Worm (Caenorhabditis elegans): ENCODE results near the gene skr-15.

The skr-15 gene

ce11 chrII:3785756-3786155, 38.2 kb upstream of the skr-15 start:
- TF ChIP-seq tbx-37 (GFP tag; conservative IDR thresholded peaks at IDR 0.05) (no peak), sea-1 (GFP tag; conservative IDR thresholded peaks at IDR 0.05) (no peak)

ce11 chrII:3786538-3786937, 37.4 kb upstream of the skr-15 start:
- no peak for TF ChIP-seq ceh-13 (GFP tag; optimal IDR thresholded peaks at IDR 0.05)

ce11 chrII:3787151-3787550, 36.8 kb upstream of the skr-15 start, which contains the start of gene T24E12.13:
T24E12.13 (plus strand) TSS chrII:3787451.
- TF ChIP-seq hnd-1 (tag; optimal IDR thresholded peaks at IDR 0.05) = no peak
- TF ChIP-seq tbx-11 (GFP tag; IDR thresholded peaks at IDR 0.05) = no peak
- no peak for TF ChIP-seq hmbx-1 (tag; optimal IDR thresholded peaks at IDR 0.05)
- TF ChIP-seq tra-4 (tag; optimal IDR thresholded peaks at IDR 0.05) = no peak
- no peak for TF ChIP-seq F13C5.2 (tag; optimal IDR thresholded peaks at IDR 0.05)
- no peak for TF ChIP-seq tbx-37 (GFP tag; conservative IDR thresholded peaks at IDR 0.05)
- TF ChIP-seq ceh-36 (tag; optimal IDR thresholded peaks at IDR 0.05) = no peak
- no peak for TF ChIP-seq ets-7 (tag; optimal IDR thresholded peaks at IDR 0.05)

ce11 chrII:3788356-3788962, 35.5 kb upstream of the skr-15 start:
- no peak for TF ChIP-seq tbx-37 (GFP tag; conservative IDR thresholded peaks at IDR 0.05)
- TF ChIP-seq B0310.2 (tag; optimal IDR thresholded peaks at IDR 0.05) = no peak
- TF ChIP-seq sea-1 (GFP tag; conservative IDR thresholded peaks at IDR 0.05) = no peak
- no peak for TF ChIP-seq ama-1 (optimal IDR thresholded peaks at IDR 0.05)
- TF ChIP-seq F13C5.2 (tag; optimal IDR thresholded peaks at IDR 0.05) = no peak
- no peak for TF ChIP-seq flt-1 (GFP tag; IDR thresholded peaks at IDR 0.05)
- no peak for TF ChIP-seq hnd-1 (tag; optimal IDR thresholded peaks at IDR 0.05)
- no peak for TF ChIP-seq tra-4 (tag; optimal IDR thresholded peaks at IDR 0.05)
- TF ChIP-seq tbx-11 (GFP tag; IDR thresholded peaks at IDR 0.05) = no peak
- no peak for TF ChIP-seq hmbx-1 (tag; optimal IDR thresholded peaks at IDR 0.05)
- no peak for TF ChIP-seq pes-1 (GFP tag; IDR thresholded peaks at IDR 0.05)
- TF ChIP-seq ceh-36 (tag; optimal IDR thresholded peaks at IDR 0.05) = no peak
- no peak for TF ChIP-seq ceh-13 (GFP tag; optimal IDR thresholded peaks at IDR 0.05)
- no peak for TF ChIP-seq ets-7 (tag; optimal IDR thresholded peaks at IDR 0.05)
- TF ChIP-seq aly-1 (tag; optimal IDR thresholded peaks at IDR 0.05) = no peak
- TF ChIP-seq hmg-4 (GFP tag; optimal IDR thresholded peaks at IDR 0.05) = no peak
- no peak for TF ChIP-seq scrt-1 (GFP tag; IDR thresholded peaks at IDR 0.05)

ce11 chrII:3793336-3793735, 30.6 kb upstream of the skr-15 start, which contains the start of gene fbxb-99:
fbxb-99 (minus strand) TSS chrII:3793436.
- no peak for TF ChIP-seq hmg-4 (GFP tag; optimal IDR thresholded peaks at IDR 0.05)
- no peak for TF ChIP-seq flt-1 (GFP tag; IDR thresholded peaks at IDR 0.05)
- TF ChIP-seq ceh-13 (GFP tag; optimal IDR thresholded peaks at IDR 0.05) = no peak
- no peak for TF ChIP-seq aly-1 (tag; optimal IDR thresholded peaks at IDR 0.05)
- no peak for TF ChIP-seq ama-1 (optimal IDR thresholded peaks at IDR 0.05)
- no peak for TF ChIP-seq hnd-1 (tag; optimal IDR thresholded peaks at IDR 0.05)
- TF ChIP-seq ets-7 (tag; optimal IDR thresholded peaks at IDR 0.05) = no peak
- TF ChIP-seq F13C5.2 (tag; optimal IDR thresholded peaks at IDR 0.05) = no peak
- TF ChIP-seq sea-1 (GFP tag; conservative IDR thresholded peaks at IDR 0.05) = no peak
- no peak for TF ChIP-seq hmbx-1 (tag; optimal IDR thresholded peaks at IDR 0.05)
- TF ChIP-seq tbx-11 (GFP tag; IDR thresholded peaks at IDR 0.05) = no peak
- TF ChIP-seq tra-4 (tag; optimal IDR thresholded peaks at IDR 0.05) = no peak

- TF ChIP-seq tra-4 (tag; optimal IDR thresholded peaks at IDR 0.05) (no peak), hnd-1 (tag; optimal IDR thresholded peaks at IDR 0.05) (no peak), ceh-13 (GFP tag; optimal IDR thresholded peaks at IDR 0.05) (no peak), sea-1 (GFP tag; conservative IDR thresholded peaks at IDR 0.05) (no peak), ets-7 (tag; optimal IDR thresholded peaks at IDR 0.05) (no peak), ceh-36 (tag; optimal IDR thresholded peaks at IDR 0.05) (no peak), flt-1 (GFP tag; IDR thresholded peaks at IDR 0.05) (no peak), pes-1 (GFP tag; IDR thresholded peaks at IDR 0.05) (no peak), B0310.2 (tag; optimal IDR thresholded peaks at IDR 0.05) (no peak), F13C5.2 (tag; optimal IDR thresholded peaks at IDR 0.05) (no peak)
Observed at ce11 chrII:3795323-3795722, 28.6 kb upstream of the skr-15 start, which contains the start of gene Y8A9A.2. Y8A9A.2 (plus strand) TSS chrII:3795623.

- TF ChIP-seq pes-1 (GFP tag; IDR thresholded peaks at IDR 0.05) (no peak), tbx-37 (GFP tag; conservative IDR thresholded peaks at IDR 0.05) (no peak), flt-1 (GFP tag; IDR thresholded peaks at IDR 0.05) (no peak), ets-7 (tag; optimal IDR thresholded peaks at IDR 0.05) (no peak), ama-1 (optimal IDR thresholded peaks at IDR 0.05) (no peak)
Observed at ce11 chrII:3803219-3803618, 20.7 kb upstream of the skr-15 start, which contains the start of gene ins-32. ins-32 (minus strand) TSS chrII:3803319.

ce11 chrII:3805518-3805917, 18.4 kb upstream of the skr-15 start:
- no peak for TF ChIP-seq B0310.2 (tag; optimal IDR thresholded peaks at IDR 0.05)
- no peak for TF ChIP-seq hmg-4 (GFP tag; optimal IDR thresholded peaks at IDR 0.05)

ce11 chrII:3806964-3807363, 17.0 kb upstream of the skr-15 start, which contains the start of gene F54D10.4:
F54D10.4 (minus strand) TSS chrII:3807064.
- TF ChIP-seq tbx-11 (GFP tag; IDR thresholded peaks at IDR 0.05) (no peak), hnd-1 (tag; optimal IDR thresholded peaks at IDR 0.05) (no peak)

Data from whole organism, early embryonic.